Fruit fly (Drosophila melanogaster): Measurements from ENCODE around the gene CG4887.

DNA sequence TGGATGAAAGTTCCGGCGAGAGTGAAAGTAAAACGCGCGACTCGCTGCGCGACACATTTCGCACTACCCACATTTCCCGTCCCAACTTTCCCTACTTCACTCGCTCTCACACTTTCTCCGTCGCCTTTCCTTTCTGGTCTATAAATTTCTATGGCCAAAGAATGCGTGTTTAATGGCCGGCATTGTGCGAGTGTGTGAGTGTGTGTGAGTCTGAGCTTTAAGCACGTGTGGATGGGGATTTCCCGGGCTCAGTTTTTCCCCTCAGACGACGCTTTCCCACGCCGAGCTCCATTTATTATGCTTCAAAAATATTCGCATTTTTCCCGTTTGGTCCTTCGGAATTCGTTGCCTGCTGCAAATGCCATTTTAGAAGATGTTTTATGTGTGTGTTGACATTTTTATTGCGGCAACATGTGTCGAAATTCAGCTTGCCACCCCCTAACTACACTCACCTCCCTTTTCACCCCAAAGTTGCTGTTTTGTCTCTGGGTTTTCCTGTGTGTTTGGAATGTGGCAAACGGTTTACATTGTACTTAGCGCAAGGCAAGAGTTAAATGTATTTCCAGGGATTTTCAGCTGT, 44.3 kb downstream of the CG4887 start:
- TF ChIP-seq h (optimal IDR thresholded peaks at IDR 0.05): no peak
- no peak for TF ChIP-seq Sin3A (optimal IDR thresholded peaks at IDR 0.05)
- TF ChIP-seq psq (optimal IDR thresholded peaks at IDR 0.05): no peak
- TF ChIP-seq Myc (optimal IDR thresholded peaks at IDR 0.05): no peak

Measured in Kc167 (cell line).